Worm (Caenorhabditis elegans) whole organism, L1 larva: Measurements from ENCODE around the gene ccch-1.

ENCODE experiments used
- C04F5.9 ChIP-seq: sonication (generic microtip); optimal IDR thresholded peaks from 2 replicates; lab custom pipeline; 2016; ENCODE audit warnings: missing genetic modification characterization, missing compliant biosample characterization
- C16A3.4 ChIP-seq: fragments of 150-350 bp; optimal IDR thresholded peaks from 2 replicates; lab custom pipeline; 2014; ENCODE audit warnings: missing biosample characterization, missing genetic modification characterization
- C34B4.2 ChIP-seq: sonication (generic microtip); optimal IDR thresholded peaks from 2 replicates; lab custom pipeline; 2017; ENCODE audit warnings: mild to moderate bottlenecking, missing genetic modification characterization, missing compliant biosample characterization
- F16B12.6 ChIP-seq: fragments of 150-350 bp; optimal IDR thresholded peaks from 2 replicates; lab custom pipeline; 2014; ENCODE audit warnings: missing biosample characterization, missing genetic modification characterization
- Y116A8C.19 ChIP-seq: sonication (generic microtip); optimal IDR thresholded peaks from 2 replicates; lab custom pipeline; 2016; ENCODE audit warnings: missing compliant biosample characterization, missing genetic modification characterization, borderline replicate concordance
- aha-1 ChIP-seq: fragments of 150-350 bp; optimal IDR thresholded peaks from 2 replicates; lab custom pipeline; 2014; ENCODE audit warnings: missing biosample characterization, missing genetic modification characterization
- alr-1 ChIP-seq: fragments of 200-800 bp; sonication (Bioruptor generic); optimal IDR thresholded peaks from 2 replicates; lab custom pipeline; 2018; ENCODE audit warnings: borderline replicate concordance, mild to moderate bottlenecking, missing genetic modification characterization, missing compliant biosample characterization
- blmp-1 ChIP-seq: fragments of 150-350 bp; optimal IDR thresholded peaks from 2 replicates; lab custom pipeline; 2014; ENCODE audit warnings: missing biosample characterization, missing genetic modification characterization
- ceh-63 ChIP-seq: fragments of 200-800 bp; sonication (Bioruptor generic); optimal IDR thresholded peaks from 2 replicates; lab custom pipeline; 2018; ENCODE audit warnings: mild to moderate bottlenecking, missing genetic modification characterization, missing compliant biosample characterization
- ceh-88 ChIP-seq: fragments of 200-800 bp; sonication (Bioruptor generic); IDR thresholded peaks from 2 replicates; pipeline ENCODE4 v1.3.6; 2022; ENCODE audit warnings: missing genetic modification characterization, missing compliant biosample characterization
- ceh-90 ChIP-seq: sonication (generic microtip); optimal IDR thresholded peaks from 2 replicates; lab custom pipeline; 2016; ENCODE audit warnings: missing genetic modification characterization, missing compliant biosample characterization
- efl-1 ChIP-seq, 4 experiments: fragments of 150-350 bp; optimal IDR thresholded peaks in 3 of 4; peaks in 1 of 4; 1 replicate in 1 of 4; 2 replicates in 3 of 4; lab custom pipeline; 2014; ENCODE audit warnings: missing biosample characterization in 2 of 4, missing genetic modification characterization in 2 of 4, missing genetic modification reagents in 2 of 4
- egl-27 ChIP-seq, 2 experiments: fragments of 150-350 bp in 1 of 2; sonication (generic microtip); optimal IDR thresholded peaks; 3 replicates each; lab custom pipeline; 2017 to 2018; ENCODE audit warnings: missing biosample characterization in 2 of 2, missing genetic modification characterization in 2 of 2, missing genetic modification reagents in 2 of 2
- ets-5 ChIP-seq: fragments of 200-800 bp; sonication (Bioruptor generic); IDR thresholded peaks from 2 replicates; pipeline ENCODE4 v1.3.6; 2022; ENCODE audit warnings: missing genetic modification characterization, missing compliant biosample characterization
- fkh-10 ChIP-seq: sonication (generic microtip); optimal IDR thresholded peaks from 2 replicates; lab custom pipeline; 2017; ENCODE audit warnings: missing biosample characterization, missing genetic modification reagents, missing genetic modification characterization
- fkh-8 ChIP-seq: sonication (generic microtip); optimal IDR thresholded peaks from 2 replicates; lab custom pipeline; 2016; ENCODE audit warnings: mild to moderate bottlenecking, missing genetic modification characterization, missing compliant biosample characterization
- fos-1 ChIP-seq: fragments of 150-350 bp; optimal IDR thresholded peaks from 2 replicates; lab custom pipeline; 2014; ENCODE audit warnings: missing biosample characterization, missing genetic modification characterization
- grh-1 ChIP-seq: fragments of 200-800 bp; sonication (Bioruptor generic); IDR thresholded peaks from 2 replicates; pipeline ENCODE4 v1.3.6; 2022; ENCODE audit warnings: missing genetic modification reagents, missing genetic modification characterization, missing compliant biosample characterization
- hlh-17 ChIP-seq: fragments of 200-800 bp; sonication (Bioruptor generic); optimal IDR thresholded peaks from 2 replicates; lab custom pipeline; 2018; ENCODE audit warnings: missing genetic modification characterization, mild to moderate bottlenecking, missing compliant biosample characterization, moderate library complexity, borderline replicate concordance
- hpl-2 ChIP-seq: fragments of 150-350 bp; optimal IDR thresholded peaks from 2 replicates; lab custom pipeline; 2014; ENCODE audit warnings: missing biosample characterization, missing genetic modification reagents, missing genetic modification characterization
- irx-1 ChIP-seq: sonication (generic microtip); optimal IDR thresholded peaks from 2 replicates; lab custom pipeline; 2016; ENCODE audit warnings: missing genetic modification characterization, missing compliant biosample characterization
- isw-1 ChIP-seq: fragments of 200-800 bp; sonication (Bioruptor generic); IDR thresholded peaks from 2 replicates; pipeline ENCODE4 v1.3.6; 2022; ENCODE audit warnings: missing genetic modification characterization, missing compliant biosample characterization
- jun-1 ChIP-seq: fragments of 150-350 bp; optimal IDR thresholded peaks from 2 replicates; lab custom pipeline; 2014; ENCODE audit warnings: missing biosample characterization, missing genetic modification reagents, missing genetic modification characterization
- lin-13 ChIP-seq: fragments of 150-350 bp; optimal IDR thresholded peaks from 2 replicates; lab custom pipeline; 2014; ENCODE audit warnings: missing biosample characterization, missing genetic modification reagents, missing genetic modification characterization
- lin-14 ChIP-seq: fragments of 200-800 bp; sonication (Bioruptor generic); optimal IDR thresholded peaks from 2 replicates; lab custom pipeline; 2018; ENCODE audit warnings: mild to moderate bottlenecking, missing genetic modification characterization, moderate library complexity, missing compliant biosample characterization
- lin-15B ChIP-seq: fragments of 150-350 bp; sonication (generic microtip); optimal IDR thresholded peaks from 3 replicates; lab custom pipeline; 2014; ENCODE audit warnings: missing biosample characterization, missing genetic modification characterization
- lin-35 ChIP-seq, 2 experiments: fragments of 150-350 bp; optimal IDR thresholded peaks; 2 replicates each; lab custom pipeline; 2014; ENCODE audit warnings: missing biosample characterization in 2 of 2, missing genetic modification characterization in 2 of 2, missing genetic modification reagents in 2 of 2
- lin-39 ChIP-seq: fragments of 150-350 bp; optimal IDR thresholded peaks from 2 replicates; lab custom pipeline; 2014; ENCODE audit warnings: missing biosample characterization, missing genetic modification reagents, missing genetic modification characterization
- lir-3 ChIP-seq: sonication (generic microtip); optimal IDR thresholded peaks from 2 replicates; lab custom pipeline; 2016; ENCODE audit warnings: mild to moderate bottlenecking, missing genetic modification characterization, moderate library complexity, missing compliant biosample characterization; ENCODE audit not compliant: poor library complexity
- lsy-2 ChIP-seq, 2 experiments: fragments of 150-350 bp; optimal IDR thresholded peaks; 2 replicates each; lab custom pipeline; 2014; ENCODE audit warnings: missing biosample characterization in 2 of 2, missing genetic modification characterization in 2 of 2
- mab-9 ChIP-seq: fragments of 200-800 bp; sonication (Bioruptor generic); IDR thresholded peaks from 2 replicates; pipeline ENCODE4 v1.3.6; 2022; ENCODE audit warnings: missing genetic modification reagents, missing genetic modification characterization, missing compliant biosample characterization
- mdl-1 ChIP-seq, 2 experiments: fragments of 150-350 bp; optimal IDR thresholded peaks; 2 replicates each; lab custom pipeline; 2014 to 2017; ENCODE audit warnings: missing biosample characterization in 2 of 2, missing genetic modification characterization in 2 of 2, inconsistent platforms in 1 of 2
- mep-1 ChIP-seq: fragments of 150-350 bp; optimal IDR thresholded peaks from 2 replicates; lab custom pipeline; 2014; ENCODE audit warnings: missing biosample characterization, missing genetic modification characterization
- nhr-12 ChIP-seq: sonication (generic microtip); optimal IDR thresholded peaks from 2 replicates; lab custom pipeline; 2017; ENCODE audit warnings: missing biosample characterization, missing genetic modification characterization
- nhr-20 ChIP-seq: sonication (generic microtip); optimal IDR thresholded peaks from 2 replicates; lab custom pipeline; 2016; ENCODE audit warnings: mild to moderate bottlenecking, missing genetic modification characterization, missing compliant biosample characterization
- nhr-237 ChIP-seq: fragments of 150-350 bp; optimal IDR thresholded peaks from 2 replicates; lab custom pipeline; 2014; ENCODE audit warnings: missing biosample characterization, missing genetic modification characterization
- nhr-47 ChIP-seq: sonication (generic microtip); optimal IDR thresholded peaks from 2 replicates; lab custom pipeline; 2016; ENCODE audit warnings: mild to moderate bottlenecking, missing genetic modification characterization, moderate library complexity, missing compliant biosample characterization
- nhr-76 ChIP-seq: sonication (generic microtip); optimal IDR thresholded peaks from 2 replicates; lab custom pipeline; 2017; ENCODE audit warnings: missing biosample characterization, missing genetic modification characterization
- pag-3 ChIP-seq: sonication (generic microtip); optimal IDR thresholded peaks from 2 replicates; lab custom pipeline; 2017; ENCODE audit warnings: missing genetic modification characterization, mild to moderate bottlenecking, missing compliant biosample characterization, antibody characterized with exemption, borderline replicate concordance; ENCODE audit not compliant: insufficient read depth
- pax-3 ChIP-seq: fragments of 200-800 bp; sonication (Bioruptor generic); optimal IDR thresholded peaks from 2 replicates; lab custom pipeline; 2018; ENCODE audit warnings: mild to moderate bottlenecking, missing genetic modification characterization, moderate library complexity, missing compliant biosample characterization
- rnt-1 ChIP-seq: sonication (generic microtip); optimal IDR thresholded peaks from 2 replicates; lab custom pipeline; 2016; ENCODE audit warnings: mild to moderate bottlenecking, missing genetic modification characterization, moderate library complexity, missing compliant biosample characterization
- sup-37 ChIP-seq: fragments of 200-800 bp; sonication (Bioruptor generic); optimal IDR thresholded peaks from 2 replicates; lab custom pipeline; 2018; ENCODE audit warnings: mild to moderate bottlenecking, missing genetic modification characterization, missing compliant biosample characterization
- tbx-2 ChIP-seq: sonication (generic microtip); optimal IDR thresholded peaks from 2 replicates; lab custom pipeline; 2016; ENCODE audit warnings: missing genetic modification characterization, missing compliant biosample characterization
- unc-130 ChIP-seq: fragments of 150-350 bp; optimal IDR thresholded peaks from 2 replicates; lab custom pipeline; 2017; ENCODE audit warnings: missing biosample characterization, missing genetic modification characterization, inconsistent platforms
- unc-30 ChIP-seq: sonication (generic microtip); optimal IDR thresholded peaks from 2 replicates; lab custom pipeline; 2017; ENCODE audit warnings: missing biosample characterization, missing genetic modification characterization
- unc-62 ChIP-seq: fragments of 150-350 bp; optimal IDR thresholded peaks from 2 replicates; lab custom pipeline; 2014; ENCODE audit warnings: missing biosample characterization, missing genetic modification reagents, missing genetic modification characterization
- vab-15 ChIP-seq: sonication (generic microtip); optimal IDR thresholded peaks from 2 replicates; lab custom pipeline; 2017; ENCODE audit warnings: missing genotype, mild to moderate bottlenecking, missing genetic modification characterization, missing compliant biosample characterization
- xbp-1 ChIP-seq: sonication (generic microtip); optimal IDR thresholded peaks from 2 replicates; lab custom pipeline; 2016; ENCODE audit warnings: missing genetic modification characterization, missing compliant biosample characterization
- zip-4 ChIP-seq: fragments of 200-800 bp; sonication (Bioruptor generic); optimal IDR thresholded peaks from 2 replicates; lab custom pipeline; 2018; ENCODE audit warnings: mild to moderate bottlenecking, missing genetic modification characterization, moderate library complexity, missing compliant biosample characterization
- ztf-4 ChIP-seq: fragments of 150-350 bp; optimal IDR thresholded peaks from 2 replicates; lab custom pipeline; 2014; ENCODE audit warnings: missing biosample characterization, missing genetic modification characterization

ccch-1 gene

DNA sequence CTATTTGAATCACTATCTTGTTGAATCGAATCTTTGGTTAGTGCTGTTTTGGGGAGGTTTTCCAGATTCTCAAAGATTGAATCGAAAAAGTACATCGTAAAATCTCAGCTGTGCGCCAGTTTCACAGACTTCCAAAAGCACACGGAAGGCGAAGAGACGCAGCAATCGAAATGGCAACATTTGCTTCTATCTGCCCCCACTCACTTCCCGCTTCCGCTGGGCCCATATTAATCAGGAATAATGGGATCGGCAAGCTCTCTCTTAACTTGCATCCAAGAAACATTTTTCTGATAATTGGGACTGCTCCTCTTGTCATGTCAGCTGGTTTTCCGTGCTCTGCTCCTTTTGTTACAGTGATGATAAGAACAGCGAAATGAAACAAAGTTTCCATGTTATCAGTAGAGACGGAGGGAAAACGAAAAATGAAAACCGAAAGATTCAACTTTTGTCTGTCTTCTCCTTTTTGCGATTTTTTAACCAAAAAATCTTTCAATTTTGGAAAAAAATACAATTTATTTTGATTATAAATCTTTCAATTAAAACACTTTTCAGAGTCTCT lies 8.0 kb downstream of the ccch-1 start (continued):
- TF ChIP-seq rnt-1 (tag; lab: Kevin White, UChicago) (peak; percentile 67), C16A3.4 (no peak), lin-15B (tag; lab: Kevin White, UChicago) (no peak), hlh-17 (GFP tag; lab: Kevin White, UChicago) (no peak), lin-14 (GFP tag; lab: Kevin White, UChicago) (peak; percentile 61), efl-1 (optimal IDR thresholded peaks at IDR 0.05; lab: Kevin White, UChicago) (no peak), efl-1 (GFP tag; optimal IDR thresholded peaks at IDR 0.05 in 1 of 2; lab: Kevin White, UChicago) (peak in 1 of 2 experiments; percentile 90), F16B12.6 (no peak), fkh-10 (no peak), ztf-4 (no peak), mep-1 (tag; lab: Kevin White, UChicago) (peak; percentile 10), zip-4 (GFP tag; lab: Kevin White, UChicago) (no peak), ets-5 (GFP tag; lab: Robert Waterston, UW) (no peak), nhr-20 (peak; percentile 1), grh-1 (GFP tag; lab: Robert Waterston, UW) (no peak), nhr-12 (tag; lab: Kevin White, UChicago) (no peak), egl-27 (tag; optimal IDR thresholded peaks at IDR 0.05; lab: Kevin White, UChicago) (no peak), unc-62 (no peak), lsy-2 (tag; optimal IDR thresholded peaks at IDR 0.05; lab: Kevin White, UChicago) (peak in 1 of 2 experiments; percentile 37), ceh-90 (tag; lab: Kevin White, UChicago) (no peak), Y116A8C.19 (no peak), pax-3 (tag; lab: Kevin White, UChicago) (no peak), xbp-1 (tag; lab: Kevin White, UChicago) (no peak), alr-1 (no peak), jun-1 (tag; lab: Kevin White, UChicago) (no peak), ceh-63 (GFP tag; lab: Kevin White, UChicago) (no peak), lin-13 (GFP tag; lab: Kevin White, UChicago) (no peak), unc-130 (no peak), pag-3 (tag; lab: Kevin White, UChicago) (no peak), isw-1 (GFP tag; lab: Robert Waterston, UW) (no peak), fkh-8 (no peak), nhr-76 (tag; lab: Kevin White, UChicago) (no peak), ceh-88 (GFP tag; lab: Robert Waterston, UW) (no peak), aha-1 (tag; lab: Kevin White, UChicago) (no peak), vab-15 (no peak), mdl-1 (tag; optimal IDR thresholded peaks at IDR 0.05; lab: Kevin White, UChicago) (no peak), sup-37 (GFP tag; lab: Kevin White, UChicago) (no peak), nhr-47 (tag; lab: Kevin White, UChicago) (peak; percentile 0), lir-3 (tag; lab: Kevin White, UChicago) (no peak), blmp-1 (tag; lab: Kevin White, UChicago) (peak; percentile 51), unc-30 (tag; lab: Kevin White, UChicago) (no peak), hpl-2 (GFP tag; lab: Kevin White, UChicago) (no peak), fos-1 (tag; lab: Kevin White, UChicago) (no peak), tbx-2 (tag; lab: Kevin White, UChicago) (no peak), nhr-237 (no peak), lin-35 (GFP tag; optimal IDR thresholded peaks at IDR 0.05; lab: Kevin White, UChicago) (peak in 1 of 2 experiments; percentile 38), lin-39 (tag; lab: Kevin White, UChicago) (no peak), irx-1 (tag; lab: Kevin White, UChicago) (no peak), C34B4.2 (tag; lab: Kevin White, UChicago) (no peak), C04F5.9 (tag; lab: Kevin White, UChicago) (no peak), mab-9 (no peak)
